Worm (Caenorhabditis elegans): ENCODE results near the gene set-1.

set-1 gene

DNA sequence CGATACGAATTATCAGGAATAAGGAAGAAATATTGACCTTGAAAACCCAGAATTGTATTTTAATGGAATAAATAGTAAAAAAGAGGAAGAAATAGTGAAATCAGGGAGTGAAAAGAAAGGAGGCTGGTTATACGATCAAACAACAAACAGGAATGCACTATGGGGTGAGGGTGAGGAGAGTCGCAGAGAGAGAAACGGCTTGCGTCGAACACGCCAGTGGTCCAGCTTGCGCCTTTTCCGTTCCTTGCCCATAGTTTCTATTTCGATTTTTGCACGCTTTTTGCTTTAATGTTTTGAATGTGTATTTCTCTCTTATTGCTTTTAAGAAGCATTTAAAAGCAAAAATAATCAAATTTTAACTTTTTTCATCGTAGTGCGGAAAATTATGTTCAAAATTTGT, 1.5 kb upstream of the set-1 start (continued):
- TF ChIP-seq unc-3 (GFP tag; conservative IDR thresholded peaks at IDR 0.05) (no peak), unc-3 (tag; optimal IDR thresholded peaks at IDR 0.05) (peak; percentile 36), pros-1 (tag; optimal IDR thresholded peaks at IDR 0.05) (peak; percentile 14), ets-4 (tag; optimal IDR thresholded peaks at IDR 0.05) (peak; percentile 31), mec-3 (tag; optimal IDR thresholded peaks at IDR 0.05; ENCODE audit: borderline replicate concordance) (no peak), lin-11 (tag; optimal IDR thresholded peaks at IDR 0.05) (peak; percentile 5), che-1 (tag; optimal IDR thresholded peaks at IDR 0.05) (peak; percentile 22), eyg-1 (tag; optimal IDR thresholded peaks at IDR 0.05) (no peak), nfya-1 (tag; optimal IDR thresholded peaks at IDR 0.05) (peak; percentile 83), sox-2 (GFP tag; IDR thresholded peaks at IDR 0.05) (0 out of 2 replicates have a peak, but pooled peaks have one; percentile 23), nhr-232 (tag; optimal IDR thresholded peaks at IDR 0.05) (peak; percentile 28), K09A11.1 (tag; optimal IDR thresholded peaks at IDR 0.05; ENCODE audit: insufficient read depth) (peak; percentile 19), unc-42 (tag; optimal IDR thresholded peaks at IDR 0.05) (peak; percentile 56), hlh-13 (GFP tag; optimal IDR thresholded peaks at IDR 0.05) (peak; percentile 51)

DNA sequence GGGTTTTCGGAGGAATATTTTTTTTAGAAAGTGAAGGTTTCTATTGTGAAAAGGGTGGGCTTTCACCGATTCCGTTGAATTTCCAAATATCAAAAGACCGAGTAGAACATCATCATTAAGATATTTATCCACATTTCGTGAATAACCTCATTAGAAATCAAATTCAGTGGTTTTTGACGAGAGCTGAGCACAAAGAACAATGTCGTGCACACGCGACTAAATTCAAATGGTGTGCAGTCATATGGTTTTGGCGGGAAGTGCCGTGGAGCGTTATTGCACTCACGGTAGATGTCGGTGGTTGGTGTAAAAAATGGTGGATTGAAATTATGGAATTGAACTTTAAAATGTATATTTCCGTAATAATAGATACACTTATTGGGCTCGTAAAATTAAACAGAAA, 505 bp upstream of the set-1 start:
- TF ChIP-seq unc-3 (GFP tag; conservative IDR thresholded peaks at IDR 0.05) (no peak), unc-3 (tag; optimal IDR thresholded peaks at IDR 0.05) (no peak), hlh-30 (tag; optimal IDR thresholded peaks at IDR 0.05; ENCODE audit: insufficient read depth) (peak; percentile 81)

DNA sequence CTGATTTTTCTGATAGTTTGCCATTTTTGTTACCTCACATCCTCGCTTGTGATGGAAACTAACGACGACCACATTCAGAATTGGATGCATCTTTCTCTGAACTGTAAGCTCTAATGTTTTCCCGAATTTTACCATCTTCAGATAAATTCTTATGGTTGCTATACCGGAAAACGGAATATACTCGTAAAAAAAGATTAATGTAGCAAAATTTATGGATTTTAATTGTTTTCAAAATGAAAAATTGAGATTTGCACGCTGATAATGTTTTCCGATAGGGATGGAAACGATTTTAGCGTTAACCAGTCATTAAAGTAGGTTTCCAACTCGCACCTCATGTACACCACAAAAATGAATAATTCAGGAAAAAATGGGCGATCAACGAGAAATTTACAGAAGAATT, 1.6 kb downstream of the set-1 start, which contains the start of gene T26A5.6:
Gene T26A5.6, minus strand, starts transcription at position 101 of the 400 bp plus-strand sequence.
- TF ChIP-seq sox-2 (GFP tag; IDR thresholded peaks at IDR 0.05) (no peak), nfya-1 (tag; optimal IDR thresholded peaks at IDR 0.05) (no peak), hlh-30 (tag; optimal IDR thresholded peaks at IDR 0.05; ENCODE audit: insufficient read depth) (no peak), hlh-8 (tag; optimal IDR thresholded peaks at IDR 0.05) (no peak), nhr-11 (tag; optimal IDR thresholded peaks at IDR 0.05) (no peak), eyg-1 (tag; optimal IDR thresholded peaks at IDR 0.05) (no peak), ahr-1 (tag; optimal IDR thresholded peaks at IDR 0.05) (no peak), hlh-6 (tag; optimal IDR thresholded peaks at IDR 0.05) (no peak), che-1 (tag; optimal IDR thresholded peaks at IDR 0.05) (no peak), ceh-2 (tag; optimal IDR thresholded peaks at IDR 0.05) (no peak), unc-86 (tag; optimal IDR thresholded peaks at IDR 0.05) (no peak), pros-1 (tag; optimal IDR thresholded peaks at IDR 0.05) (no peak), hlh-15 (tag; optimal IDR thresholded peaks at IDR 0.05) (no peak), ets-4 (tag; optimal IDR thresholded peaks at IDR 0.05) (no peak)

DNA sequence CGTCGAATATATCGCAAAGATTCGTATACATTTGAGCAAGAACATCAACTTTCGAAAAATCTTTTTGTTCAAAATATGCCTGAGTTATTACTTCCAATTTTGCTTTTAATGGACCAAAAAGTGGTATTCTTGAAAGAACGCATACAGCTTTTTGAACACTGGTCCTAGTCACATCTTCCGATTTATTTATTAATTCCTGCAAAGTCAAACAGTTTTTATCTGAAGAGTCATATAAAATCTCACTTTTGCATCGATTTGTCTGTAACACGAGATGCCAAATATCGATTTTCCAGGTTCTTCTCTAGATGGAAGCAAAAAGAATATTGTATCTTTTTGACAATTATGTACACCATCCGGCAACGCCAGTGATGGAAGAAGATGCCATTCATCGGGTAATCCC, 2.3 kb downstream of the set-1 start:
- TF ChIP-seq nfya-1 (tag; optimal IDR thresholded peaks at IDR 0.05) = no peak
- no peak for TF ChIP-seq ttx-3 (tag; optimal IDR thresholded peaks at IDR 0.05)
- TF ChIP-seq sdc-2 (tag; optimal IDR thresholded peaks at IDR 0.05) = no peak
- no peak for TF ChIP-seq F13H6.1 (tag; optimal IDR thresholded peaks at IDR 0.05)

DNA sequence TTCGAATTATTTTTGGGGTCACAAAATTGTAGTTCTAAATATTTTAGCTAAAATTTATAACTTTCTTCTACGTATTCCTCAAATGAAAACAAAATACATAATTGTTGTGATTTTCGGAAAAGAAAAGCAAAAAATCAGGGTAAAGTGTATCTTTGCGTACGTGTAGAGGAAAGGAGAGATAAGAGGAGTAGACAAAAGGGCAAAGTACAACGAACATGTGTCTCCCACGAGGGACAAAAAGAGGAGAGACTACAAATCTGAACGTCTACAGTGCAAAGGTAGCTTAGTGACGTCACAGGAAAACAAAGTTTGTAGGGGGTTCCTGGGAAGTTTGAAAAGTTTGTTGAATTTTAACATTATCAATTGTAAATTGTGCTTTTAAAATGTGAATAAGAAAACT, 4.7 kb downstream of the set-1 start:
- TF ChIP-seq fkh-10 (GFP tag; optimal IDR thresholded peaks at IDR 0.05) (no peak), hlh-30 (tag; optimal IDR thresholded peaks at IDR 0.05; ENCODE audit: insufficient read depth) (peak; percentile 18), elt-2 (tag; optimal IDR thresholded peaks at IDR 0.05) (peak; percentile 39)

DNA sequence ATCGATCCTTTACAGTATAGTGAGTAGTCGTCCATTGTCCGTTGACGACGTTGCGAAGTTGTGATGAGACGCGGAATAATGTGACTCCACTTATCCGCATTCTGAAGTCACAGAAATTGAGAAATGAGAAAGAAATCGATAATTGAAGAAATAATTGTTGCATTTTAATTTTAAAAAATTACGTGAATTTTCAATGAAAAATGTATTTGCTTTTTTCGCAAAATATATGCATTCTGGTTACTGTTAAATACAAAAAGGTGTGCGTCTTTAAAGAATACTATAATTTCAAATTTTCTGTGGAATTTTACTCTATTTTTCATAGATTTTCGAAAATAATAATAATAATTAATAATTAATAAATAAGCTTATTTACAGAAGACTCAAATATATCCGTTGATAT, 5.4 kb downstream of the set-1 start, which contains the start of gene let-721:
Gene let-721, minus strand, starts transcription at position 101 of the 400 bp plus-strand sequence.
- no peak for TF ChIP-seq lin-11 (tag; optimal IDR thresholded peaks at IDR 0.05)
- TF ChIP-seq pros-1 (tag; optimal IDR thresholded peaks at IDR 0.05) = no peak
- TF ChIP-seq hlh-30 (tag; optimal IDR thresholded peaks at IDR 0.05; ENCODE audit: insufficient read depth) = no peak

DNA sequence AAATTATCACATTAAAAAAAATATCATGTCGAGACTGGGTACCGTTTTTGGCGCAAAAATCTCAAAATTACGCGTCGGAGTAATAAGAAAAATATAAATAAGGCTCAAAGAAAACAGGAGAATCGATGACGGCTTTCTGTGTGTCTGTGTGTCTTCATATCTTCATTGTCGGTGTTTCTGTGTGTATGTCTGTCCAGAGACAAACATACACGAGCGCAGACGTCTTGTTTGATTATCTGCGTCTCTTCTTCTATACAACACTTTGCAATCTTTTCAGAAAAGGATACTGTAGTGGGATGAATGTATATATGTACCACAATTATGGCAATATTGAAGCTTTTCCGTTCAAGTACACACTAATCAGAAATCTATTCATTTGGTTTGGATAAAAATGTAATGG, 7.8 kb downstream of the set-1 start, which contains the start of gene C05D11.13:
Gene C05D11.13, minus strand, starts transcription at position 252 of the 400 bp plus-strand sequence.
- TF ChIP-seq dve-1 (tag; optimal IDR thresholded peaks at IDR 0.05) (no peak), pros-1 (tag; optimal IDR thresholded peaks at IDR 0.05) (no peak), pax-1 (tag; optimal IDR thresholded peaks at IDR 0.05) (no peak), ceh-48 (tag; optimal IDR thresholded peaks at IDR 0.05) (no peak), ceh-14 (tag; optimal IDR thresholded peaks at IDR 0.05) (no peak), nhr-232 (tag; optimal IDR thresholded peaks at IDR 0.05) (no peak), K02D7.2 (tag; optimal IDR thresholded peaks at IDR 0.05) (no peak), Y22D7AL.16 (tag; optimal IDR thresholded peaks at IDR 0.05) (no peak), ceh-2 (tag; optimal IDR thresholded peaks at IDR 0.05) (no peak), unc-55 (GFP tag; optimal IDR thresholded peaks at IDR 0.05) (peak; percentile 41), fkh-10 (GFP tag; optimal IDR thresholded peaks at IDR 0.05) (no peak), ceh-31 (tag; optimal IDR thresholded peaks at IDR 0.05) (no peak), unc-86 (tag; optimal IDR thresholded peaks at IDR 0.05) (peak; percentile 4), ahr-1 (tag; optimal IDR thresholded peaks at IDR 0.05) (no peak), npax-4 (tag; optimal IDR thresholded peaks at IDR 0.05) (no peak), lin-11 (tag; optimal IDR thresholded peaks at IDR 0.05) (no peak), fkh-6 (tag; optimal IDR thresholded peaks at IDR 0.05) (no peak), nfya-1 (tag; optimal IDR thresholded peaks at IDR 0.05) (peak; percentile 6), dmd-4 (tag; optimal IDR thresholded peaks at IDR 0.05; ENCODE audit: borderline replicate concordance) (no peak), ref-2 (tag; optimal IDR thresholded peaks at IDR 0.05) (peak; percentile 28)
